Fruit fly (Drosophila melanogaster) Kc167 (cell line): ENCODE results near the gene jus.

Experiments used
- Myc ChIP-seq: fragments of >200 bp; optimal IDR thresholded peaks from 2 replicates; lab custom pipeline; 2017; ENCODE audit warnings: missing external identifiers
- Sin3A ChIP-seq: fragments of >200 bp; optimal IDR thresholded peaks from 2 replicates; lab custom pipeline; 2018; ENCODE audit warnings: missing external identifiers
- h ChIP-seq: fragments of >200 bp; optimal IDR thresholded peaks from 3 replicates; lab custom pipeline; 2018; ENCODE audit warnings: missing external identifiers
- psq ChIP-seq: fragments of >200 bp; optimal IDR thresholded peaks from 2 replicates; lab custom pipeline; 2017; ENCODE audit warnings: missing external identifiers

- TF ChIP-seq h (lab: Kevin White, UChicago) (no peak), Sin3A (lab: Kevin White, UChicago) (no peak), psq (lab: Kevin White, UChicago) (no peak), Myc (lab: Kevin White, UChicago) (no peak)
Measured at dm6 chr3R:29190984-29191383, 3.8 kb downstream of the jus start.
